Fruit fly (Drosophila melanogaster) S2 (cell line): Measurements from ENCODE around the gene Jhbp11.

Source experiments
- CG8478 ChIP-seq: fragments of >200 bp; optimal IDR thresholded peaks from 2 replicates; lab custom pipeline; 2018
- CTCF ChIP-seq, 2 experiments: fragments of >200 bp; optimal IDR thresholded peaks; 2 replicates each; lab custom pipeline; 2018

Gene Jhbp11

dm6 chr3R:27092263-27092662 is 8.8 kb upstream of the Jhbp11 start:
- no peak for TF ChIP-seq CTCF (optimal IDR thresholded peaks at IDR 0.05; lab: Kevin White, UChicago)
- TF ChIP-seq CG8478 (lab: Kevin White, UChicago) = no peak

dm6 chr3R:27092843-27093242 is 8.2 kb upstream of the Jhbp11 start, which contains the start of gene CG14258:
Gene CG14258, plus strand, starts transcription at chr3R:27093143.
- TF ChIP-seq CTCF (optimal IDR thresholded peaks at IDR 0.05; lab: Kevin White, UChicago) (no peak), CG8478 (lab: Kevin White, UChicago) (no peak)

dm6 chr3R:27094233-27094632 is 6.8 kb upstream of the Jhbp11 start, which contains the start of gene CG14259:
Gene CG14259, plus strand, starts transcription at chr3R:27094533.
- no peak for TF ChIP-seq CG8478 (lab: Kevin White, UChicago)
- no peak for TF ChIP-seq CTCF (optimal IDR thresholded peaks at IDR 0.05; lab: Kevin White, UChicago)

- TF ChIP-seq CTCF (optimal IDR thresholded peaks at IDR 0.05; lab: Kevin White, UChicago) (peak; percentile 79 to 86), CG8478 (lab: Kevin White, UChicago) (no peak)
These were observed 2.4 kb upstream of the Jhbp11 start for dm6 chr3R:27098638-27099037.

dm6 chr3R:27099579-27099978 is 1.5 kb upstream of the Jhbp11 start, which contains the start of gene eater:
Gene eater, minus strand, starts transcription at chr3R:27099679.
- no peak for TF ChIP-seq CTCF (optimal IDR thresholded peaks at IDR 0.05; lab: Kevin White, UChicago)
- TF ChIP-seq CG8478 (lab: Kevin White, UChicago) = no peak

dm6 chr3R:27105439-27105838 is 4.4 kb downstream of the Jhbp11 start:
- TF ChIP-seq CTCF (optimal IDR thresholded peaks at IDR 0.05; lab: Kevin White, UChicago) = no peak
- TF ChIP-seq CG8478 (lab: Kevin White, UChicago) = no peak

dm6 chr3R:27106134-27106694 is 5.2 kb downstream of the Jhbp11 start, which contains the start of gene CAH9:
Gene CAH9, minus strand, starts transcription at chr3R:27106184.
- no peak for TF ChIP-seq CTCF (optimal IDR thresholded peaks at IDR 0.05; lab: Kevin White, UChicago)
- TF ChIP-seq CG8478 (lab: Kevin White, UChicago) = no peak

dm6 chr3R:27108111-27108510 is 7.1 kb downstream of the Jhbp11 start:
- TF ChIP-seq CG8478 (lab: Kevin White, UChicago) (no peak), CTCF (optimal IDR thresholded peaks at IDR 0.05; lab: Kevin White, UChicago) (no peak)

dm6 chr3R:27109458-27109857 is 8.4 kb downstream of the Jhbp11 start:
- TF ChIP-seq CTCF (optimal IDR thresholded peaks at IDR 0.05; lab: Kevin White, UChicago) (no peak), CG8478 (lab: Kevin White, UChicago) (no peak)

dm6 chr3R:27111784-27112602 is 11.0 kb downstream of the Jhbp11 start, which contains the start of the genes gb and CG5815:
Gene gb, minus strand, starts transcription at chr3R:27112270.
Gene CG5815, plus strand, starts transcription at chr3R:27112566.
- TF ChIP-seq CTCF (optimal IDR thresholded peaks at IDR 0.05; lab: Kevin White, UChicago) (no peak), CG8478 (lab: Kevin White, UChicago) (no peak)

- TF ChIP-seq CG8478 (lab: Kevin White, UChicago) (no peak), CTCF (optimal IDR thresholded peaks at IDR 0.05; lab: Kevin White, UChicago) (peak in 1 of 2 experiments; percentile 0)
These were observed 15.5 kb downstream of the Jhbp11 start, which contains the start of the genes CG6066 and CG5880 for dm6 chr3R:27116465-27117092. Gene CG6066, minus strand, starts transcription at chr3R:27116707. Gene CG5880, plus strand, starts transcription at chr3R:27116745.

dm6 chr3R:27118346-27118745 is 17.3 kb downstream of the Jhbp11 start, which contains the start of gene CG5882:
Gene CG5882, plus strand, starts transcription at chr3R:27118646.
- TF ChIP-seq CTCF (optimal IDR thresholded peaks at IDR 0.05; lab: Kevin White, UChicago) = no peak
- no peak for TF ChIP-seq CG8478 (lab: Kevin White, UChicago)

dm6 chr3R:27124588-27124987 is 23.6 kb downstream of the Jhbp11 start, which contains the start of gene CG6059:
Gene CG6059, minus strand, starts transcription at chr3R:27124688.
- no peak for TF ChIP-seq CG8478 (lab: Kevin White, UChicago)
- no peak for TF ChIP-seq CTCF (optimal IDR thresholded peaks at IDR 0.05; lab: Kevin White, UChicago)

- TF ChIP-seq CG8478 (lab: Kevin White, UChicago) = no peak
- no peak for TF ChIP-seq CTCF (optimal IDR thresholded peaks at IDR 0.05; lab: Kevin White, UChicago)
These were observed 27.7 kb downstream of the Jhbp11 start for dm6 chr3R:27128723-27129122.
